Fruit fly (Drosophila melanogaster) S2 (cell line): ENCODE measurements around the gene alpha-Est8.

Source experiments
- CG8478 ChIP-seq: fragments of >200 bp; optimal IDR thresholded peaks from 2 replicates; lab custom pipeline; 2018
- CTCF ChIP-seq, 2 experiments: fragments of >200 bp; optimal IDR thresholded peaks; 2 replicates each; lab custom pipeline; 2018

DNA sequence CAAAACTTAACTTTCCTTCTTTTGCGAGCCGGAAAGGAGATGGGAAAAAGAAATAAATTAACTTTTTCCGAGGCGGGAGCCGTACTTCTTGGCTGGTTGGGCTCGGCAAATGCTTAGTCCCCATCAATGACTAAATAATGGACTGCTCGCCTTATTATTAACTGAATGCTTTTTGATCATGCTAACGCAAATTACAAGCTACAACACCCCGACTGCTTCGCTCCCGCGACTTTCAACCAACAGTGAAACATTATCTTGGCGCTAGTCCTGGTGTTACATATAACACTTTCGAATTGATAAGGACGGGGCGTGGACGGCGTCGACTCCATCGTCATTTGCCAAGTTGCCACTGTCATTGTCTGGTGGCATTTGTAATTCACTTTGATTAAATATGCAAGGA lies 36.2 kb upstream of the alpha-Est8 start, which contains the start of gene CG45545:
- TF ChIP-seq CG8478 (lab: Kevin White, UChicago) (no peak), CTCF (optimal IDR thresholded peaks at IDR 0.05; lab: Kevin White, UChicago) (no peak)
